Worm (Caenorhabditis elegans): Measurements from ENCODE around the gene ZC239.6.
A peak's percentile ranks its signal among the peaks of the same experiment; 100 is the strongest.
"Not testable (repeated sequence)": the region's sequence is repeated elsewhere in the genome, so short reads cannot be mapped to it uniquely, and the experiment has no call there.

The ZC239.6 gene

ce11 chrII:3209251-3209650, at the start of gene ZC239.6:
Gene ZC239.6, plus strand, starts transcription at chrII:3209631.
- TF ChIP-seq R02D3.7 (tag; optimal IDR thresholded peaks at IDR 0.05) = no peak
- peak; percentile 55 for TF ChIP-seq nfya-1 (tag; optimal IDR thresholded peaks at IDR 0.05; ENCODE audit: insufficient read depth)
- TF ChIP-seq elt-3 (tag; optimal IDR thresholded peaks at IDR 0.05) = no peak
- TF ChIP-seq ama-1 (optimal IDR thresholded peaks at IDR 0.05) = no peak
- TF ChIP-seq nhr-23 (tag; optimal IDR thresholded peaks at IDR 0.05) = peak; percentile 3
- TF ChIP-seq sea-2 (GFP tag; optimal IDR thresholded peaks at IDR 0.05) = no peak
- TF ChIP-seq hmg-11 (tag; optimal IDR thresholded peaks at IDR 0.05) = peak; percentile 30
- no peak for TF ChIP-seq lin-39 (tag; optimal IDR thresholded peaks at IDR 0.05)
- TF ChIP-seq eor-1 (tag; optimal IDR thresholded peaks at IDR 0.05) = no peak
- TF ChIP-seq pha-4 (tag; optimal IDR thresholded peaks at IDR 0.05) = peak; percentile 66
- TF ChIP-seq snpc-4 (tag; optimal IDR thresholded peaks at IDR 0.05) = peak; percentile 33
- no peak for TF ChIP-seq nhr-67 (tag; optimal IDR thresholded peaks at IDR 0.05)
- no peak for TF ChIP-seq fkh-2 (tag; optimal IDR thresholded peaks at IDR 0.05)
- TF ChIP-seq egl-5 (tag; optimal IDR thresholded peaks at IDR 0.05) = no peak

ce11 chrII:3170089-3170488, 39.3 kb upstream of the ZC239.6 start, which contains the start of gene fbxc-55:
Gene fbxc-55, minus strand, starts transcription at chrII:3170189.
- no peak for TF ChIP-seq nhr-67 (tag; optimal IDR thresholded peaks at IDR 0.05)
- TF ChIP-seq hmg-11 (tag; optimal IDR thresholded peaks at IDR 0.05) = no peak
- no peak for TF ChIP-seq eor-1 (tag; optimal IDR thresholded peaks at IDR 0.05)
- TF ChIP-seq ama-1 (optimal IDR thresholded peaks at IDR 0.05) = no peak
- no peak for TF ChIP-seq fkh-2 (tag; optimal IDR thresholded peaks at IDR 0.05)
- no peak for TF ChIP-seq mdl-1 (tag; optimal IDR thresholded peaks at IDR 0.05)
- TF ChIP-seq lin-39 (tag; optimal IDR thresholded peaks at IDR 0.05) = no peak
- no peak for TF ChIP-seq R02D3.7 (tag; optimal IDR thresholded peaks at IDR 0.05)
- TF ChIP-seq daf-12 (tag; optimal IDR thresholded peaks at IDR 0.05) = no peak
- TF ChIP-seq ceh-28 (tag; optimal IDR thresholded peaks at IDR 0.05) = no peak
- TF ChIP-seq mml-1 (tag; optimal IDR thresholded peaks at IDR 0.05) = no peak
- TF ChIP-seq ztf-11 (tag; optimal IDR thresholded peaks at IDR 0.05) = no peak
- TF ChIP-seq lsy-12 (tag; optimal IDR thresholded peaks at IDR 0.05) = no peak
- TF ChIP-seq jun-1 (tag; optimal IDR thresholded peaks at IDR 0.05) = no peak

ce11 chrII:3172176-3172575, 37.3 kb upstream of the ZC239.6 start, which contains the start of gene Y27F2A.10:
Gene Y27F2A.10, minus strand, starts transcription at chrII:3172276.
- no peak for TF ChIP-seq elt-2 (tag; optimal IDR thresholded peaks at IDR 0.05)
- TF ChIP-seq lin-39 (tag; optimal IDR thresholded peaks at IDR 0.05) = no peak
- TF ChIP-seq nhr-67 (tag; optimal IDR thresholded peaks at IDR 0.05) = no peak
- no peak for TF ChIP-seq eor-1 (tag; optimal IDR thresholded peaks at IDR 0.05)
- TF ChIP-seq elt-1 (tag; optimal IDR thresholded peaks at IDR 0.05) = no peak
- TF ChIP-seq mdl-1 (tag; optimal IDR thresholded peaks at IDR 0.05) = no peak
- TF ChIP-seq pha-4 (tag; optimal IDR thresholded peaks at IDR 0.05) = no peak
- no peak for TF ChIP-seq nhr-12 (tag; optimal IDR thresholded peaks at IDR 0.05)

ce11 chrII:3177663-3178062, 31.8 kb upstream of the ZC239.6 start, which contains the start of gene sri-40:
Gene sri-40, plus strand, starts transcription at chrII:3177963.
- not testable (repeated sequence) for TF ChIP-seq lin-15B, aly-2, ZK546.5 (tag; optimal IDR thresholded peaks at IDR 0.05)

- not testable (repeated sequence) for TF ChIP-seq eor-1, mml-1, ceh-82 (tag; optimal IDR thresholded peaks at IDR 0.05)
Observed at ce11 chrII:3183300-3183840, 26.1 kb upstream of the ZC239.6 start, which contains the start of the genes Y27F2A.6 and Y27F2A.8. Gene Y27F2A.6, minus strand, starts transcription at chrII:3183400. Gene Y27F2A.8, plus strand, starts transcription at chrII:3183790.

ce11 chrII:3184858-3185257, 24.6 kb upstream of the ZC239.6 start, which contains the start of gene sri-78:
Gene sri-78, plus strand, starts transcription at chrII:3185158.
- not testable (repeated sequence) for TF ChIP-seq tbx-2, nhr-76, nhr-28 (tag; optimal IDR thresholded peaks at IDR 0.05)
